Fruit fly (Drosophila melanogaster): Measurements from ENCODE around the gene Lrpprc2.

Gene Lrpprc2

dm6 chrX:1460278-1460872 lies at the start of gene Lrpprc2:
Gene Lrpprc2 (minus strand): TSS chrX:1460617.
- TF ChIP-seq CG14655 (GFP tag; optimal IDR thresholded peaks at IDR 0.05) (no peak), CG15710 (tag; optimal IDR thresholded peaks at IDR 0.05) (no peak), CG8301 (tag; optimal IDR thresholded peaks at IDR 0.05) (no peak), Pif1B (GFP tag; optimal IDR thresholded peaks at IDR 0.05) (no peak), CG9948 (tag; optimal IDR thresholded peaks at IDR 0.05) (no peak), CG34367 (tag; optimal IDR thresholded peaks at IDR 0.05) (no peak), CG17806 (tag; optimal IDR thresholded peaks at IDR 0.05) (no peak), CG13204 (GFP tag; optimal IDR thresholded peaks at IDR 0.05) (no peak), CG32121 (GFP tag; IDR thresholded peaks at IDR 0.05) (no peak), gl (tag; optimal IDR thresholded peaks at IDR 0.05) (no peak), CG10348 (GFP tag; IDR thresholded peaks at IDR 0.05) (no peak), EcR (GFP tag; optimal IDR thresholded peaks at IDR 0.05) (no peak), D1 (tag; optimal IDR thresholded peaks at IDR 0.05) (no peak), CG8159 (tag; optimal IDR thresholded peaks at IDR 0.05) (no peak), Pif1A (GFP tag; optimal IDR thresholded peaks at IDR 0.05) (no peak), Snoo (tag; optimal IDR thresholded peaks at IDR 0.05) (no peak), rn (GFP tag; IDR thresholded peaks at IDR 0.05) (no peak), CG12605 (GFP tag; IDR thresholded peaks at IDR 0.05) (no peak), Ets98B (GFP tag; IDR thresholded peaks at IDR 0.05) (no peak)

DNA sequence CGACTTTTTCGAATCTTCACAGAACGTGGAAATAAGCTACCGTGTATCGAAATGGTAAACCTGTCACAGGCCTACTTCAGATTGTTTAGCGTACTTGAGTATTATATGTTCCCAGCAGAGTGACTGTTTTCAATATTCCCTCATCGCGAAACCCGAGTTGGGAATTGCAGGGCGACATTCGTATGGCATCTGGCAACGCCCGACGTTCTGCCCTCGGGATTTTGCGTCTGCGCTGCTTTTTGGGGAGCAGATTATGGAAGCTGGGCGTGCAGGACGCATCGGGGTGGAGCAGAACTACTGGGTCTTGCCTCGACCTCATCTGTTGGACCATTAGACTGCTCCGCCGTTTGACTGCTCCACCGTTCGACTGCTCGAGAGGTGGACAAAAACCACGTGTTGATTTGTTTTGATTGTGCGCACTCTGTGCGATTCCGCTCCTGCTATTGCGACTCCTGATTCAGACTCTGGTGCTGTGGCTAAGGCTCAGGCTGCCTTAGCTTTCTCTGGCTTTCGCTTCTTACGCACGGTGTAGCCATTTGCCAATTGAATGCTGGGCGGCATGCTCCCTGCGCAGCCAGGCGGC lies 47.9 kb upstream of the Lrpprc2 start:
- peak; percentile 67; the same call in 1 of the 2 replicates for TF ChIP-seq CG12605 (GFP tag; IDR thresholded peaks at IDR 0.05)
- no peak for TF ChIP-seq Ets98B (GFP tag; IDR thresholded peaks at IDR 0.05)

dm6 chrX:1507751-1508150 lies 47.3 kb upstream of the Lrpprc2 start, which contains the start of gene Nmdar2:
Gene Nmdar2 (minus strand): TSS chrX:1507809.
- no peak for TF ChIP-seq Pif1A (GFP tag; optimal IDR thresholded peaks at IDR 0.05)
- no peak for TF ChIP-seq EcR (GFP tag; optimal IDR thresholded peaks at IDR 0.05)
- TF ChIP-seq CG9948 (tag; optimal IDR thresholded peaks at IDR 0.05) = no peak

DNA sequence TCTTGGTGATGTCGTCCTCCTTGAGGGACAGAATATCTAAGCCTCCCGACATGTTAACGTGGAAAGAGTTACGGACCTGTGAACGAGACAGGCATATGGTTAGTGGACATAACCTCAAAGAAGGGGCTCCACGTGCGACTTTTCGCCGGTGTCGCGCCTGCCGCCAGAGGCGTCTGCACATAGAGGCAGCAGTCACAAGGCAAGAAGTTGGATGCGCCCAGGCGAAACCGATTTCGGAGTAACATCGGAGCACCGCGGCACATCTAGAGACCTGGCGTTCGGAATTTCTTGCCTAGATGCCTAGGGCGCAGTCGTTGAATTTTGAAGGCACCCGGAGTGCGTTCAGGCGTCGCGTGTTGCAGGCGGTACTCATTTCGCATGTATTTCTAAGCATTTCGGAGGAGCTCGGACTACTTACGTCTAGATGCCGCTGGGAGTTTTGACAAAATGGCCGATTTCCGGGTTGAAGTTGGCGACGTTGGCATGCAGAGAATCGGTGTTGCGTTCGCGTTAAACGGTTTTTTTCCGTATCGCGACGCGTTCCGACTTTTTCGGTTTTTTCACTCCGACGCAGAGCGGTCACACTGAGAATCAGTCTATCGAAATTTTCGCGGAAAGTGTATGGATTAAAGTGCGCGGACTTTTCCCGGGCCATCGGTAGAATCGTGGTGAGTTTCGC lies 22.6 kb upstream of the Lrpprc2 start, which contains the start of the genes sta and inc:
sta (minus strand) TSS at position 574 of the 679 bp plus-strand sequence.
inc (plus strand) TSS at position 640 of the 679 bp plus-strand sequence.
- TF ChIP-seq CG8159 (tag; optimal IDR thresholded peaks at IDR 0.05) = peak; percentile 43
- TF ChIP-seq CG13204 (GFP tag; optimal IDR thresholded peaks at IDR 0.05) = peak; percentile 41
- no peak for TF ChIP-seq CG14655 (GFP tag; optimal IDR thresholded peaks at IDR 0.05)
- peak; percentile 46 for TF ChIP-seq CG12605 (GFP tag; IDR thresholded peaks at IDR 0.05)
- no peak for TF ChIP-seq EcR (GFP tag; optimal IDR thresholded peaks at IDR 0.05)
- peak; percentile 30 for TF ChIP-seq Pif1A (GFP tag; optimal IDR thresholded peaks at IDR 0.05)
- no peak for TF ChIP-seq D1 (tag; optimal IDR thresholded peaks at IDR 0.05)
- peak; percentile 38 for TF ChIP-seq CG15710 (tag; optimal IDR thresholded peaks at IDR 0.05)
- peak; percentile 41 for TF ChIP-seq gl (tag; optimal IDR thresholded peaks at IDR 0.05)
- no peak for TF ChIP-seq rn (GFP tag; IDR thresholded peaks at IDR 0.05)
- TF ChIP-seq CG17806 (tag; optimal IDR thresholded peaks at IDR 0.05) = no peak
- TF ChIP-seq Pif1B (GFP tag; optimal IDR thresholded peaks at IDR 0.05) = no peak
- peak; percentile 77 for TF ChIP-seq Snoo (tag; optimal IDR thresholded peaks at IDR 0.05)
- TF ChIP-seq Ets98B (GFP tag; IDR thresholded peaks at IDR 0.05) = peak; percentile 40; the same call in 1 of the 2 replicates
- TF ChIP-seq CG8301 (tag; optimal IDR thresholded peaks at IDR 0.05) = peak; percentile 16
- TF ChIP-seq CG4496 (GFP tag; IDR thresholded peaks at IDR 0.05) = peak; percentile 69
- TF ChIP-seq CG10348 (GFP tag; IDR thresholded peaks at IDR 0.05) = no peak
- TF ChIP-seq fd96Ca (GFP tag; IDR thresholded peaks at IDR 0.05) = peak; percentile 51; the same call in 1 of the 3 replicates
- peak; percentile 44 for TF ChIP-seq CG34367 (tag; optimal IDR thresholded peaks at IDR 0.05)
- TF ChIP-seq CG9948 (tag; optimal IDR thresholded peaks at IDR 0.05) = peak; percentile 21
- TF ChIP-seq CG32121 (GFP tag; IDR thresholded peaks at IDR 0.05) = no peak

DNA sequence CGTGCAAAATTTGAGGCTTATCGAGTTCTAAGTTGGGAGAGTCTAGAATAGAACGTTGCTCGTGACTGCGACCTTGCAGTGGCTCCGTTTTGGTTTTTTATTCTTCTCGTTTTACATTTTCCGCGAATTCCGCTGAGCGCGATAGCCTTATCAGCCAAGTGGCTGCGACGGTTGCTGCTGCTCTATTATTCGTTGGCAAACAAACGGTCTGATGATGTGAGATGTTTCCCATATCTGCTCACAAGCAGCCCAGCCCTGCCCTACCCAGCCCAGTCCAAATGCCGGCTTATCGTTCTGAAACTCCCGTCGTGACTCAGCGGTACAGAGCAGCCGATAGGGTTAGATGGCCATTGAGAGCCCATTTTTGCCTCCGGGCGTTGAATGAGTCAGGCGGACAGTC lies 20.0 kb upstream of the Lrpprc2 start:
- TF ChIP-seq gl (tag; optimal IDR thresholded peaks at IDR 0.05) = no peak
- no peak for TF ChIP-seq CG17806 (tag; optimal IDR thresholded peaks at IDR 0.05)
- no peak for TF ChIP-seq fd96Ca (GFP tag; IDR thresholded peaks at IDR 0.05)
- no peak for TF ChIP-seq CG12605 (GFP tag; IDR thresholded peaks at IDR 0.05)
- TF ChIP-seq Pif1B (GFP tag; optimal IDR thresholded peaks at IDR 0.05) = no peak
- TF ChIP-seq CG32121 (GFP tag; IDR thresholded peaks at IDR 0.05) = no peak
- TF ChIP-seq CG10348 (GFP tag; IDR thresholded peaks at IDR 0.05) = no peak
- TF ChIP-seq CG13204 (GFP tag; optimal IDR thresholded peaks at IDR 0.05) = no peak
- TF ChIP-seq EcR (GFP tag; optimal IDR thresholded peaks at IDR 0.05) = no peak
- no peak for TF ChIP-seq CG8301 (tag; optimal IDR thresholded peaks at IDR 0.05)
- no peak for TF ChIP-seq rn (GFP tag; IDR thresholded peaks at IDR 0.05)
- no peak for TF ChIP-seq CG9948 (tag; optimal IDR thresholded peaks at IDR 0.05)
- TF ChIP-seq D1 (tag; optimal IDR thresholded peaks at IDR 0.05) = no peak
- TF ChIP-seq CG8159 (tag; optimal IDR thresholded peaks at IDR 0.05) = no peak
- TF ChIP-seq Pif1A (GFP tag; optimal IDR thresholded peaks at IDR 0.05) = no peak
- TF ChIP-seq Ets98B (GFP tag; IDR thresholded peaks at IDR 0.05) = no peak
- no peak for TF ChIP-seq CG34367 (tag; optimal IDR thresholded peaks at IDR 0.05)
- no peak for TF ChIP-seq CG15710 (tag; optimal IDR thresholded peaks at IDR 0.05)
- no peak for TF ChIP-seq CG4496 (GFP tag; IDR thresholded peaks at IDR 0.05)
- no peak for TF ChIP-seq CG14655 (GFP tag; optimal IDR thresholded peaks at IDR 0.05)
